Fruit fly (Drosophila melanogaster): ENCODE measurements around the gene Osi13.

DNA sequence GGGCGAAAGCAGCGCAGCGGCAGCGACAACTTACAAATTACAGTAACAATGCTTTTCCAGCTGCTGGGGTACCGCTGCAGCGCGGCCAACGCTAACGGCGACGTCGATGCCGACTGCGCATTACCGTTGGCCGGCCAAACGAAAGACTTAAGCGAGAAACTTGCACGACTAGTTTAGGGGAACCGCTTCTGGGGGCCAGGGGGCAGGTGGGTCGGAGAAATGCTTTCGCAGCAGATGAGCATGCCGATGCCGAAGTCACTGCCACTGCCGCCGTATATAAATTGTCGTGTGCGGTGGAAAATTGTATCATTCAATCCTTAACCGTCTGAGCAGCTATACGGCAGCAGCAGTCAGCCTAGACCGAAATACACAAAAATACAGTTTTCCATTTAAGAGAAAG, 42.8 kb upstream of the Osi13 start, which contains the start of gene Osi7:
- TF ChIP-seq bab1 (GFP tag; optimal IDR thresholded peaks at IDR 0.05), result no peak
- TF ChIP-seq kay (GFP tag; ENCODE audit: borderline replicate concordance), result no peak
- TF ChIP-seq Mnt (GFP tag; optimal IDR thresholded peaks at IDR 0.05), result no peak
- TF ChIP-seq CG5204 (GFP tag; optimal IDR thresholded peaks at IDR 0.05), result no peak
- no peak for TF ChIP-seq ovo (GFP tag; optimal IDR thresholded peaks at IDR 0.05)
- no peak for TF ChIP-seq cnc (optimal IDR thresholded peaks at IDR 0.05)
- no peak for TF ChIP-seq tj (GFP tag; optimal IDR thresholded peaks at IDR 0.05)
- no peak for TF ChIP-seq CG1620 (GFP tag; optimal IDR thresholded peaks at IDR 0.05)

Measured in whole organism, adult.